Worm (Caenorhabditis elegans): ENCODE data around the gene attf-5.

ce11 chrX:790593-790992, 2.4 kb downstream of the attf-5 start:
- TF ChIP-seq nhr-28 (tag; optimal IDR thresholded peaks at IDR 0.05) (no peak), mab-5 (tag; optimal IDR thresholded peaks at IDR 0.05) (no peak), sptf-1 (tag; optimal IDR thresholded peaks at IDR 0.05) (no peak), unc-120 (tag; optimal IDR thresholded peaks at IDR 0.05; ENCODE audit: poor library complexity, severe bottlenecking) (no peak), lin-13 (tag; optimal IDR thresholded peaks at IDR 0.05) (no peak), elt-3 (tag; optimal IDR thresholded peaks at IDR 0.05) (no peak), zip-8 (tag; optimal IDR thresholded peaks at IDR 0.05) (no peak), cnd-1 (tag; optimal IDR thresholded peaks at IDR 0.05) (no peak), pha-4 (tag; optimal IDR thresholded peaks at IDR 0.05) (no peak), lsy-2 (tag; optimal IDR thresholded peaks at IDR 0.05) (no peak), unc-62 (GFP tag; optimal IDR thresholded peaks at IDR 0.05) (no peak), nhr-12 (tag; optimal IDR thresholded peaks at IDR 0.05) (no peak)
